Fruit fly (Drosophila melanogaster) whole organism, embryonic: ENCODE measurements around the gene amon.

ENCODE experiments used
- CG17568 ChIP-seq: fragments of 200-800 bp; sonication (Bioruptor generic); optimal IDR thresholded peaks from 2 replicates; lab custom pipeline; 2018; ENCODE audit warnings: missing biosample characterization, mild to moderate bottlenecking, missing genetic modification characterization, moderate library complexity
- CG6654 ChIP-seq: fragments of 200-800 bp; sonication (Bioruptor generic); optimal IDR thresholded peaks from 2 replicates; lab custom pipeline; 2017; ENCODE audit warnings: missing biosample characterization, mild to moderate bottlenecking, missing genetic modification characterization
- CG7987 ChIP-seq: fragments of 200-800 bp; sonication (Bioruptor generic); optimal IDR thresholded peaks from 2 replicates; lab custom pipeline; 2018; ENCODE audit warnings: missing biosample characterization, mild to moderate bottlenecking, missing genetic modification characterization, moderate library complexity
- Oaz ChIP-seq: fragments of 200-800 bp; sonication (Bioruptor generic); IDR thresholded peaks from 2 replicates; pipeline ENCODE4 v1.3.6; 2022; ENCODE audit warnings: missing biosample characterization, missing genetic modification characterization
- tgo ChIP-seq: fragments of 200-800 bp; sonication (Bioruptor generic); IDR thresholded peaks from 3 replicates; pipeline ENCODE4 v1.3.6; 2022; ENCODE audit warnings: missing biosample characterization, missing genetic modification characterization

DNA sequence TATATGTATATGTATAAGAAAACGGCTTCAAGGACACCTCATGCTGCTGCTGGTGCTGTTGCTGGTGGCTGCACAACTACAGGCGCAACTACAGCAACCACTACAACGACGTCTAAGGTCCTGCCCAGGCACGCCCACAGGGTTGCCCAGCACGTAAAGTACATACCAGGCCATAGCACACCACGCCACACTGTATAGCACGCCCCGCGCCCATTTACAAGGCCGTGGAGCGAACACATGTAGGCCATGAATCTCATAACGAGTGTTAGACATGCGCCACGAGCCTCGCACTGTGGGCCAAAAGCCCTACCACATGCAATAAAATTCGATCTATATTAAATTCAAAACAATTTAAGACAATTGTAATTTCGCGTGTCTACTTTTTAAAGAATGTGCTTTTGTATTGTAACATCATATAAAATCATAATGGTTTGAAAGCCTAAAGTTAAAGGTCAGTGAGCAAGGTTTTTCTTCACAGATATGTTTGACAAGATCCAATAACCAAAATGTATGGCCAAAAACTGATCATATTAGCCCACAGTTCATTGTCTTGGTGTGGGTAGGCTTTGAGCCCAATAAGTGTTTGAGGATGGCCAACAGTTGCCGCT lies 42.3 kb downstream of the amon start:
- no peak for TF ChIP-seq tgo
- TF ChIP-seq CG6654 = no peak
- TF ChIP-seq Oaz (GFP tag; lab: Robert Waterston, UW) = no peak
- TF ChIP-seq CG17568 (GFP tag; lab: Kevin White, UChicago) = no peak
- no peak for TF ChIP-seq CG7987
